Worm (Caenorhabditis elegans) whole organism, L4 larva: Measurements from ENCODE around the gene rpoa-12.

Experiments
- T26A8.4 ChIP-seq: fragments of 200-800 bp; sonication (Bioruptor generic); IDR thresholded peaks from 2 replicates; pipeline ENCODE4 v1.3.6; 2022; ENCODE audit warnings: missing genetic modification characterization, missing compliant biosample characterization
- ama-1 ChIP-seq: fragments of 150-350 bp; optimal IDR thresholded peaks from 2 replicates; lab custom pipeline; 2014; ENCODE audit warnings: inconsistent platforms, mixed read lengths
- ceh-28 ChIP-seq: fragments of 150-350 bp; optimal IDR thresholded peaks from 2 replicates; lab custom pipeline; 2014; ENCODE audit warnings: missing biosample characterization, missing genetic modification reagents, missing genetic modification characterization
- cey-2 ChIP-seq: sonication (generic microtip); optimal IDR thresholded peaks from 3 replicates; lab custom pipeline; 2017; ENCODE audit warnings: missing genetic modification characterization, mild to moderate bottlenecking, missing compliant biosample characterization, antibody characterized with exemption, borderline replicate concordance; ENCODE audit not compliant: insufficient read depth
- lin-38 ChIP-seq: fragments of 200-800 bp; sonication (Bioruptor generic); IDR thresholded peaks from 2 replicates; pipeline ENCODE4 v1.3.6; 2022; ENCODE audit warnings: missing genetic modification reagents, missing genetic modification characterization, missing compliant biosample characterization
- mes-2 ChIP-seq: sonication (generic microtip); optimal IDR thresholded peaks from 2 replicates; lab custom pipeline; 2016; ENCODE audit warnings: missing genotype, mild to moderate bottlenecking, missing genetic modification characterization, missing compliant biosample characterization; ENCODE audit not compliant: poor library complexity, severe bottlenecking
- nhr-11 ChIP-seq: fragments of 150-350 bp; optimal IDR thresholded peaks from 2 replicates; lab custom pipeline; 2014; ENCODE audit warnings: missing biosample characterization, missing genetic modification characterization
- pha-4 ChIP-seq, 2 experiments: fragments of 150-350 bp in 1 of 2; fragments of 200-800 bp in 1 of 2; sonication (Bioruptor generic) in 1 of 2; IDR thresholded peaks in 1 of 2; optimal IDR thresholded peaks in 1 of 2; 2 replicates each; pipeline versions ENCODE4 v1.3.6 to Lab custom; 2014 to 2022; ENCODE audit warnings: missing genetic modification characterization in 2 of 2, missing genetic modification reagents in 2 of 2, missing biosample characterization in 1 of 2, missing compliant biosample characterization in 1 of 2
- pqm-1 ChIP-seq: sonication (generic microtip); optimal IDR thresholded peaks from 2 replicates; lab custom pipeline; 2017; ENCODE audit warnings: missing biosample characterization, missing genetic modification characterization
- skn-1 ChIP-seq: fragments of 150-350 bp; optimal IDR thresholded peaks from 2 replicates; lab custom pipeline; 2014; ENCODE audit warnings: missing biosample characterization, missing genetic modification characterization
- unc-62 ChIP-seq, 3 experiments: fragments of 150-350 bp in 1 of 3; sonication (generic microtip); optimal IDR thresholded peaks in 2 of 3; peaks in 1 of 3; 1 replicate in 1 of 3; 2 replicates in 2 of 3; lab custom pipeline; 2014 to 2017; ENCODE audit warnings: missing biosample characterization in 3 of 3, missing genetic modification characterization in 3 of 3, missing genetic modification reagents in 3 of 3, missing genotype in 1 of 3
- zag-1 ChIP-seq: fragments of 150-350 bp; optimal IDR thresholded peaks from 2 replicates; lab custom pipeline; 2014; ENCODE audit warnings: missing biosample characterization, missing genetic modification characterization
- ztf-11 ChIP-seq: fragments of 150-350 bp; optimal IDR thresholded peaks from 2 replicates; lab custom pipeline; 2014; ENCODE audit warnings: missing biosample characterization, missing genetic modification characterization
- ztf-7 ChIP-seq: fragments of 150-350 bp; optimal IDR thresholded peaks from 2 replicates; lab custom pipeline; 2014; ENCODE audit warnings: missing biosample characterization, missing genetic modification characterization

DNA sequence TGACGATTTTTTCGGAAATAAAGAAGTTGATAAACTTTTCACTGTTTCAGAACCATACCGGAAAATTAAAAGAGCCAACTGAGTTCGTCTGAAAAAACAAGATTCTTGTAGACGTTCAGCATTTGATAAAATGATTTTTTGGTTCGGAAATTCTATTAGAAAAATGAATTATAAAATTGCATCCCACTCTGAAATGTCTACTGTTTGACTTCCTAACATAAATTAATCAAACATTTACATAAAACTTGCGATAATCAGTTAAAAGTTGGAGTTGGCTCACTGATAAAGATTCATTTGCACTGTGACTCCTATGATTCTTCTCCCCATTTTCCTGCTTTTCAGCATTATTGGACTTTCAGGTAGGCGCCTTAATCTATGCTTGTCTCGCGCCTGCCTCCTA, 45.8 kb upstream of the rpoa-12 start, which contains the start of gene clec-57:
- TF ChIP-seq ama-1, result no peak
- no peak for TF ChIP-seq nhr-11 (tag; lab: Kevin White, UChicago)
- TF ChIP-seq ztf-7 (tag; lab: Kevin White, UChicago), result no peak
- no peak for TF ChIP-seq ceh-28 (tag; lab: Kevin White, UChicago)
- no peak for TF ChIP-seq ztf-11 (tag; lab: Kevin White, UChicago)
- peak in 1 of 2 experiments; percentile 88 for TF ChIP-seq unc-62 (GFP tag; optimal IDR thresholded peaks at IDR 0.05 in 1 of 2; lab: Kevin White, UChicago)
- no peak for TF ChIP-seq unc-62 (tag; optimal IDR thresholded peaks at IDR 0.05; lab: Kevin White, UChicago)
- no peak for TF ChIP-seq T26A8.4 (GFP tag; lab: Robert Waterston, UW)
- TF ChIP-seq pha-4 (GFP tag; IDR thresholded peaks at IDR 0.05; lab: Robert Waterston, UW), result no peak
- no peak for TF ChIP-seq pha-4 (tag; optimal IDR thresholded peaks at IDR 0.05; lab: Kevin White, UChicago)
- no peak for TF ChIP-seq mes-2 (tag; lab: Kevin White, UChicago)
- no peak for TF ChIP-seq lin-38 (GFP tag; lab: Robert Waterston, UW)
- no peak for TF ChIP-seq zag-1 (tag; lab: Kevin White, UChicago)
- no peak for TF ChIP-seq pqm-1 (tag; lab: Kevin White, UChicago)
- TF ChIP-seq cey-2 (tag; lab: Kevin White, UChicago), result no peak
- TF ChIP-seq skn-1 (tag; lab: Kevin White, UChicago), result no peak
